Fruit fly (Drosophila melanogaster) whole organism, embryonic: ENCODE results near the gene CG5541.
A peak's percentile ranks its signal among the peaks of the same experiment; 100 is the strongest.

ENCODE experiments used
- Atf6 ChIP-seq: fragments of 200-800 bp; sonication (Bioruptor generic); IDR thresholded peaks from 2 replicates; pipeline ENCODE4 v1.3.6; 2022; ENCODE audit warnings: missing biosample characterization, missing genetic modification characterization
- Bgb ChIP-seq: fragments of 200-800 bp; sonication (Bioruptor generic); IDR thresholded peaks from 2 replicates; pipeline ENCODE4 v1.3.6; 2022; ENCODE audit warnings: missing biosample characterization, missing genetic modification characterization; ENCODE audit not compliant: partially characterized antibody
- CG10654 ChIP-seq: fragments of 200-800 bp; sonication (Bioruptor generic); optimal IDR thresholded peaks from 2 replicates; lab custom pipeline; 2016; ENCODE audit warnings: missing biosample characterization, missing genetic modification characterization
- CG11456 ChIP-seq: fragments of 200-800 bp; sonication (Bioruptor generic); IDR thresholded peaks from 3 replicates; pipeline ENCODE4 v1.3.6; 2022; ENCODE audit warnings: missing biosample characterization, missing genetic modification characterization
- CG11695 ChIP-seq: fragments of 200-800 bp; sonication (Bioruptor generic); IDR thresholded peaks from 3 replicates; pipeline ENCODE4 v1.3.6; 2022; ENCODE audit warnings: missing biosample characterization, missing genetic modification characterization
- CG12744 ChIP-seq: fragments of 200-800 bp; sonication (Bioruptor generic); optimal IDR thresholded peaks from 2 replicates; lab custom pipeline; 2016; ENCODE audit warnings: missing biosample characterization, missing genetic modification characterization
- CG15073 ChIP-seq: fragments of 200-800 bp; sonication (Bioruptor generic); optimal IDR thresholded peaks from 2 replicates; lab custom pipeline; 2016; ENCODE audit warnings: missing biosample characterization, missing genetic modification characterization
- CG17829 ChIP-seq: fragments of 200-800 bp; optimal IDR thresholded peaks from 2 replicates; lab custom pipeline; 2019; ENCODE audit warnings: missing biosample characterization, mild to moderate bottlenecking, missing genetic modification characterization, moderate library complexity
- CG18476 ChIP-seq: fragments of 200-800 bp; sonication (Bioruptor generic); optimal IDR thresholded peaks from 2 replicates; lab custom pipeline; 2016; ENCODE audit warnings: missing biosample characterization, mild to moderate bottlenecking, missing genetic modification characterization
- CG2199 ChIP-seq: fragments of 200-800 bp; sonication (Bioruptor generic); IDR thresholded peaks from 3 replicates; pipeline ENCODE4 v1.3.6; 2022; ENCODE audit warnings: missing biosample characterization, missing genetic modification characterization
- CG3065 ChIP-seq: fragments of 200-800 bp; sonication (Bioruptor generic); optimal IDR thresholded peaks from 2 replicates; lab custom pipeline; 2016; ENCODE audit warnings: missing biosample characterization, missing genetic modification characterization
- CG3407 ChIP-seq: fragments of 200-800 bp; sonication (Bioruptor generic); optimal IDR thresholded peaks from 2 replicates; lab custom pipeline; 2018; ENCODE audit warnings: missing biosample characterization, mild to moderate bottlenecking, missing genetic modification characterization
- CG34224 ChIP-seq: fragments of 200-800 bp; sonication (Bioruptor generic); IDR thresholded peaks from 3 replicates; pipeline ENCODE4 v1.3.6; 2022; ENCODE audit warnings: missing biosample characterization, missing genetic modification characterization; ENCODE audit not compliant: partially characterized antibody
- CG4854 ChIP-seq: fragments of 200-800 bp; sonication (Bioruptor generic); optimal IDR thresholded peaks from 2 replicates; lab custom pipeline; 2016; ENCODE audit warnings: missing biosample characterization, missing genetic modification characterization, inconsistent platforms
- CG6683 ChIP-seq: fragments of 200-800 bp; sonication (Bioruptor generic); optimal IDR thresholded peaks from 2 replicates; lab custom pipeline; 2017; ENCODE audit warnings: missing biosample characterization, mild to moderate bottlenecking, missing genetic modification characterization, missing genetic modification reagents
- CG8359 ChIP-seq: fragments of 200-800 bp; sonication (Bioruptor generic); optimal IDR thresholded peaks from 2 replicates; lab custom pipeline; 2017; ENCODE audit warnings: missing biosample characterization, mild to moderate bottlenecking, missing genetic modification characterization, borderline replicate concordance
- Dad ChIP-seq: fragments of 200-800 bp; sonication (Bioruptor generic); optimal IDR thresholded peaks from 3 replicates; lab custom pipeline; 2016; ENCODE audit warnings: missing biosample characterization, missing genetic modification characterization
- E2f1 ChIP-seq: fragments of 200-800 bp; sonication (Bioruptor generic); IDR thresholded peaks from 2 replicates; pipeline ENCODE4 v1.3.6; 2022; ENCODE audit warnings: missing biosample characterization, missing genetic modification characterization
- Elba2 ChIP-seq: fragments of 200-800 bp; sonication (Bioruptor generic); optimal IDR thresholded peaks from 3 replicates; lab custom pipeline; 2016; ENCODE audit warnings: missing biosample characterization, missing genetic modification characterization
- HLH3B ChIP-seq: fragments of 200-800 bp; sonication (Bioruptor generic); IDR thresholded peaks from 2 replicates; pipeline ENCODE4 v1.3.6; 2022; ENCODE audit warnings: missing biosample characterization, missing genetic modification characterization
- HmgZ ChIP-seq: fragments of 200-800 bp; sonication (Bioruptor generic); optimal IDR thresholded peaks from 2 replicates; lab custom pipeline; 2018; ENCODE audit warnings: missing biosample characterization, mild to moderate bottlenecking, missing genetic modification characterization
- Nf-YB ChIP-seq: fragments of 200-800 bp; sonication (Bioruptor generic); optimal IDR thresholded peaks from 3 replicates; lab custom pipeline; 2019; ENCODE audit warnings: missing biosample characterization, mild to moderate bottlenecking, missing genetic modification characterization, moderate library complexity
- Poxn ChIP-seq: fragments of 200-800 bp; sonication (Bioruptor generic); IDR thresholded peaks from 2 replicates; pipeline ENCODE4 v1.3.6; 2022; ENCODE audit warnings: missing biosample characterization, missing genetic modification characterization
- Rx ChIP-seq: fragments of 200-800 bp; sonication (Bioruptor generic); IDR thresholded peaks from 2 replicates; pipeline ENCODE4 v1.3.6; 2022; ENCODE audit warnings: missing biosample characterization, missing genetic modification characterization
- Stat92E ChIP-seq, 3 experiments: fragments of >200 bp in 2 of 3; fragments of 200-800 bp in 1 of 3; sonication (Bioruptor generic) in 1 of 3; optimal IDR thresholded peaks; 2 replicates each; lab custom pipeline; 2017 to 2019; ENCODE audit warnings: missing biosample characterization in 3 of 3, missing genetic modification characterization in 3 of 3, mild to moderate bottlenecking in 1 of 3, moderate library complexity in 1 of 3
- bbx ChIP-seq: fragments of 200-800 bp; sonication (Bioruptor generic); IDR thresholded peaks from 2 replicates; pipeline ENCODE4 v1.3.6; 2022; ENCODE audit warnings: missing biosample characterization, missing genetic modification characterization; ENCODE audit not compliant: partially characterized antibody
- bowl ChIP-seq: fragments of 200-800 bp; sonication (Bioruptor generic); IDR thresholded peaks from 2 replicates; pipeline ENCODE4 v1.3.6; 2022; ENCODE audit warnings: missing biosample characterization, missing genetic modification characterization
- cas ChIP-seq: fragments of 200-800 bp; sonication (Bioruptor generic); IDR thresholded peaks from 2 replicates; pipeline ENCODE4 v1.3.6; 2022; ENCODE audit warnings: missing biosample characterization, missing genetic modification characterization
- chinmo ChIP-seq: fragments of 200-800 bp; sonication (Bioruptor generic); IDR thresholded peaks from 4 replicates; pipeline ENCODE4 v1.3.6; 2022; ENCODE audit warnings: missing biosample characterization, missing genetic modification characterization; ENCODE audit not compliant: partially characterized antibody
- crc ChIP-seq: fragments of 200-800 bp; sonication (Bioruptor generic); optimal IDR thresholded peaks from 2 replicates; lab custom pipeline; 2016; ENCODE audit warnings: missing biosample characterization, missing genetic modification characterization
- crp ChIP-seq, 2 experiments: fragments of 200-800 bp; sonication (Bioruptor generic); optimal IDR thresholded peaks; 2 replicates in 1 of 2; 3 replicates in 1 of 2; lab custom pipeline; 2017; ENCODE audit warnings: missing biosample characterization in 2 of 2, missing genetic modification characterization in 2 of 2, mild to moderate bottlenecking in 1 of 2, moderate library complexity in 1 of 2
- danr ChIP-seq: fragments of 200-800 bp; sonication (Bioruptor generic); IDR thresholded peaks from 2 replicates; pipeline ENCODE4 v1.3.6; 2022; ENCODE audit warnings: missing biosample characterization, missing genetic modification characterization
- dmrt99B ChIP-seq: fragments of 200-800 bp; sonication (Bioruptor generic); optimal IDR thresholded peaks from 2 replicates; lab custom pipeline; 2018; ENCODE audit warnings: missing biosample characterization, mild to moderate bottlenecking, missing genetic modification characterization, moderate library complexity
- emc ChIP-seq: fragments of 200-800 bp; sonication (Bioruptor generic); optimal IDR thresholded peaks from 2 replicates; lab custom pipeline; 2016; ENCODE audit warnings: missing biosample characterization, missing genetic modification characterization
- esg ChIP-seq: fragments of 200-800 bp; sonication (Bioruptor generic); conservative IDR thresholded peaks from 2 replicates; pipeline ENCODE4 v1.3.6; 2022; ENCODE audit warnings: missing biosample characterization, missing genetic modification characterization
- eve ChIP-seq, 2 experiments: fragments of >200 bp; optimal IDR thresholded peaks; 2 replicates each; lab custom pipeline; 2017; ENCODE audit warnings: missing biosample characterization in 2 of 2, missing genetic modification characterization in 2 of 2
- fd96Cb ChIP-seq: fragments of 200-800 bp; sonication (Bioruptor generic); optimal IDR thresholded peaks from 2 replicates; lab custom pipeline; 2018; ENCODE audit warnings: missing biosample characterization, mild to moderate bottlenecking, missing genetic modification characterization, moderate library complexity
- ftz-f1 ChIP-seq: fragments of 200-800 bp; sonication (Bioruptor generic); optimal IDR thresholded peaks from 2 replicates; lab custom pipeline; 2016; ENCODE audit warnings: missing biosample characterization, missing genetic modification characterization
- gsb-n ChIP-seq: fragments of 200-800 bp; sonication (Bioruptor generic); optimal IDR thresholded peaks from 3 replicates; lab custom pipeline; 2018; ENCODE audit warnings: missing biosample characterization, mild to moderate bottlenecking, missing genetic modification characterization
- hbn ChIP-seq: fragments of 200-800 bp; sonication (Bioruptor generic); IDR thresholded peaks from 2 replicates; pipeline ENCODE4 v1.3.6; 2022; ENCODE audit warnings: missing biosample characterization, missing genetic modification characterization; ENCODE audit not compliant: partially characterized antibody
- her ChIP-seq: fragments of 200-800 bp; sonication (Bioruptor generic); optimal IDR thresholded peaks from 2 replicates; lab custom pipeline; 2016; ENCODE audit warnings: missing biosample characterization, missing genetic modification characterization
- hkb ChIP-seq, 2 experiments: fragments of 200-800 bp in 1 of 2; fragments of >200 bp in 1 of 2; sonication (Bioruptor generic) in 1 of 2; IDR thresholded peaks in 1 of 2; optimal IDR thresholded peaks in 1 of 2; 2 replicates each; pipeline versions ENCODE4 v1.3.6 to Lab custom; 2017 to 2022; ENCODE audit warnings: missing biosample characterization in 1 of 2, missing genetic modification characterization in 1 of 2
- lola ChIP-seq, 3 experiments: fragments of >200 bp in 2 of 3; fragments of 200-800 bp in 1 of 3; sonication (Bioruptor generic) in 1 of 3; optimal IDR thresholded peaks; 2 replicates each; lab custom pipeline; 2017 to 2019; ENCODE audit warnings: missing biosample characterization in 3 of 3, missing genetic modification characterization in 3 of 3, mild to moderate bottlenecking in 1 of 3, moderate library complexity in 1 of 3
- pzg ChIP-seq: fragments of 200-800 bp; sonication (Bioruptor generic); optimal IDR thresholded peaks from 3 replicates; lab custom pipeline; 2018; ENCODE audit warnings: missing biosample characterization, mild to moderate bottlenecking, missing genetic modification characterization, moderate library complexity
- scrt ChIP-seq: fragments of 200-800 bp; sonication (Bioruptor generic); optimal IDR thresholded peaks from 2 replicates; lab custom pipeline; 2018; ENCODE audit warnings: missing biosample characterization, mild to moderate bottlenecking, missing genetic modification characterization, moderate library complexity
- sens ChIP-seq: fragments of 200-800 bp; sonication (Bioruptor generic); peaks from one replicate; lab custom pipeline; 2016; ENCODE audit warnings: missing biosample characterization, missing genetic modification characterization
- seq ChIP-seq: fragments of 200-800 bp; sonication (Bioruptor generic); IDR thresholded peaks from 2 replicates; pipeline ENCODE4 v1.3.6; 2022; ENCODE audit warnings: missing biosample characterization, missing genetic modification characterization
- tap ChIP-seq: fragments of 200-800 bp; optimal IDR thresholded peaks from 3 replicates; lab custom pipeline; 2019; ENCODE audit warnings: missing biosample characterization, mild to moderate bottlenecking, missing genetic modification characterization, moderate library complexity
- unc-4 ChIP-seq: fragments of 200-800 bp; sonication (Bioruptor generic); IDR thresholded peaks from 2 replicates; pipeline ENCODE4 v1.3.6; 2022; ENCODE audit warnings: missing biosample characterization, missing genetic modification characterization; ENCODE audit not compliant: partially characterized antibody

CG5541 gene

dm6 chrX:15062619-15063018, 18.7 kb downstream of the CG5541 start (continued):
- TF ChIP-seq E2f1 (GFP tag; lab: Robert Waterston, UW) (no peak), sens (peak; percentile 39), CG10654 (GFP tag; lab: Kevin White, UChicago) (no peak), CG11456 (GFP tag; lab: Robert Waterston, UW) (no peak), eve (GFP tag; optimal IDR thresholded peaks at IDR 0.05; lab: Kevin White, UChicago) (no peak), CG8359 (GFP tag; lab: Kevin White, UChicago) (no peak), crp (GFP tag; optimal IDR thresholded peaks at IDR 0.05; lab: Kevin White, UChicago) (peak in 1 of 2 experiments; percentile 79), Elba2 (GFP tag; lab: Kevin White, UChicago) (no peak), CG3065 (GFP tag; lab: Kevin White, UChicago) (no peak), HLH3B (GFP tag; lab: Robert Waterston, UW) (no peak), Atf6 (no peak), cas (no peak), gsb-n (tag; lab: Kevin White, UChicago) (no peak), emc (no peak), pzg (GFP tag; lab: Kevin White, UChicago) (peak; percentile 26), fd96Cb (no peak), HmgZ (tag; lab: Kevin White, UChicago) (no peak), bbx (GFP tag; lab: Robert Waterston, UW) (no peak), CG12744 (GFP tag; lab: Kevin White, UChicago) (no peak), Nf-YB (GFP tag; lab: Kevin White, UChicago) (no peak), her (GFP tag; lab: Kevin White, UChicago) (no peak), CG11695 (GFP tag; lab: Robert Waterston, UW) (no peak), ftz-f1 (GFP tag; lab: Kevin White, UChicago) (no peak), hkb (optimal IDR thresholded peaks at IDR 0.05; lab: Kevin White, UChicago) (no peak), hkb (GFP tag; IDR thresholded peaks at IDR 0.05; lab: Robert Waterston, UW) (no peak), unc-4 (GFP tag; lab: Robert Waterston, UW) (no peak), tap (tag; lab: Kevin White, UChicago) (no peak)

- no peak for TF ChIP-seq CG18476
- no peak for TF ChIP-seq hbn
- no peak for TF ChIP-seq Rx (GFP tag; lab: Robert Waterston, UW)
- TF ChIP-seq Bgb (GFP tag; lab: Robert Waterston, UW), result no peak; the same call in none of the 2 replicates
- TF ChIP-seq CG34224 (GFP tag; lab: Robert Waterston, UW), result 0 out of 3 replicates have a peak, but pooled peaks have one; percentile 15
- no peak for TF ChIP-seq crc (GFP tag; lab: Kevin White, UChicago)
- TF ChIP-seq seq (GFP tag; lab: Robert Waterston, UW), result no peak
- no peak for TF ChIP-seq CG6683 (GFP tag; lab: Kevin White, UChicago)
- TF ChIP-seq danr, result no peak
- no peak for TF ChIP-seq CG15073 (GFP tag; lab: Kevin White, UChicago)
- no peak for TF ChIP-seq esg (GFP tag; lab: Robert Waterston, UW)
- no peak for TF ChIP-seq Stat92E (GFP tag; optimal IDR thresholded peaks at IDR 0.05; lab: Kevin White, UChicago)
- TF ChIP-seq CG2199 (GFP tag; lab: Robert Waterston, UW), result no peak
- no peak for TF ChIP-seq dmrt99B (tag; lab: Kevin White, UChicago)
- no peak for TF ChIP-seq CG4854 (GFP tag; lab: Kevin White, UChicago)
- TF ChIP-seq bowl (GFP tag; lab: Robert Waterston, UW), result no peak
- TF ChIP-seq CG17829 (tag; lab: Kevin White, UChicago), result peak; percentile 17
- TF ChIP-seq lola (GFP tag; optimal IDR thresholded peaks at IDR 0.05; lab: Kevin White, UChicago), result no peak
- TF ChIP-seq Poxn (GFP tag; lab: Robert Waterston, UW), result no peak
- TF ChIP-seq Dad, result no peak
- TF ChIP-seq CG3407 (GFP tag; lab: Kevin White, UChicago), result no peak
- no peak for TF ChIP-seq scrt (GFP tag; lab: Kevin White, UChicago)
- TF ChIP-seq chinmo (GFP tag; lab: Robert Waterston, UW), result no peak
- no peak for TF ChIP-seq CG10654 (GFP tag; lab: Kevin White, UChicago)
Measured at dm6 chrX:15063404-15064062, 19.6 kb downstream of the CG5541 start, which contains the start of the genes hiw and ND-B18. TSS of gene hiw (minus strand) at chrX:15063429. TSS of gene ND-B18 (plus strand) at chrX:15063733.
